Fruit fly (Drosophila melanogaster): ENCODE data around the gene EMC4.

Gene EMC4

dm6 chr3L:22890024-22890423 lies 22.0 kb upstream of the EMC4 start:
- TF ChIP-seq CG32121 (GFP tag; IDR thresholded peaks at IDR 0.05): no peak
- no peak for TF ChIP-seq CG14655 (GFP tag; optimal IDR thresholded peaks at IDR 0.05)

dm6 chr3L:22888591-22889258 lies 20.7 kb upstream of the EMC4 start:
- TF ChIP-seq CG8159 (tag; optimal IDR thresholded peaks at IDR 0.05) (no peak), Ets98B (GFP tag; IDR thresholded peaks at IDR 0.05) (no peak), Pif1A (GFP tag; optimal IDR thresholded peaks at IDR 0.05) (no peak), fd96Ca (GFP tag; IDR thresholded peaks at IDR 0.05) (no peak), CG4496 (GFP tag; IDR thresholded peaks at IDR 0.05) (no peak), CG34367 (tag; optimal IDR thresholded peaks at IDR 0.05) (no peak), D1 (tag; optimal IDR thresholded peaks at IDR 0.05) (no peak), CG12605 (GFP tag; IDR thresholded peaks at IDR 0.05) (no peak)

dm6 chr3L:22887677-22888076 lies 19.6 kb upstream of the EMC4 start:
- TF ChIP-seq CG34367 (tag; optimal IDR thresholded peaks at IDR 0.05) (no peak), EcR (GFP tag; optimal IDR thresholded peaks at IDR 0.05) (no peak), CG10348 (GFP tag; IDR thresholded peaks at IDR 0.05) (no peak), CG12605 (GFP tag; IDR thresholded peaks at IDR 0.05) (no peak), gl (tag; optimal IDR thresholded peaks at IDR 0.05) (no peak), CG9948 (tag; optimal IDR thresholded peaks at IDR 0.05) (no peak), Snoo (tag; optimal IDR thresholded peaks at IDR 0.05) (no peak), Pif1B (GFP tag; optimal IDR thresholded peaks at IDR 0.05) (no peak), Ets98B (GFP tag; IDR thresholded peaks at IDR 0.05) (no peak), CG13204 (GFP tag; optimal IDR thresholded peaks at IDR 0.05) (no peak), CG17806 (tag; optimal IDR thresholded peaks at IDR 0.05) (no peak), rn (GFP tag; IDR thresholded peaks at IDR 0.05) (no peak)

dm6 chr3L:22886939-22887338 lies 18.9 kb upstream of the EMC4 start:
- TF ChIP-seq EcR (GFP tag; optimal IDR thresholded peaks at IDR 0.05) (peak; percentile 47), CG4496 (GFP tag; IDR thresholded peaks at IDR 0.05) (no peak), Ets98B (GFP tag; IDR thresholded peaks at IDR 0.05) (no peak), CG34367 (tag; optimal IDR thresholded peaks at IDR 0.05) (no peak), Snoo (tag; optimal IDR thresholded peaks at IDR 0.05) (no peak), D1 (tag; optimal IDR thresholded peaks at IDR 0.05) (no peak), Pif1B (GFP tag; optimal IDR thresholded peaks at IDR 0.05) (no peak)

- no peak for TF ChIP-seq CG8159 (tag; optimal IDR thresholded peaks at IDR 0.05)
These were observed 17.8 kb upstream of the EMC4 start for dm6 chr3L:22885843-22886242.

dm6 chr3L:22884481-22884880 lies 16.4 kb upstream of the EMC4 start:
- TF ChIP-seq CG8159 (tag; optimal IDR thresholded peaks at IDR 0.05): no peak
- TF ChIP-seq CG32121 (GFP tag; IDR thresholded peaks at IDR 0.05): no peak
- no peak for TF ChIP-seq Snoo (tag; optimal IDR thresholded peaks at IDR 0.05)
- TF ChIP-seq Pif1A (GFP tag; optimal IDR thresholded peaks at IDR 0.05): no peak
- no peak for TF ChIP-seq CG14655 (GFP tag; optimal IDR thresholded peaks at IDR 0.05)
- no peak for TF ChIP-seq gl (tag; optimal IDR thresholded peaks at IDR 0.05)
- TF ChIP-seq CG4496 (GFP tag; IDR thresholded peaks at IDR 0.05): no peak
- no peak for TF ChIP-seq CG10348 (GFP tag; IDR thresholded peaks at IDR 0.05)
- no peak for TF ChIP-seq CG13204 (GFP tag; optimal IDR thresholded peaks at IDR 0.05)

dm6 chr3L:22883649-22884048 lies 15.6 kb upstream of the EMC4 start:
- no peak for TF ChIP-seq CG13204 (GFP tag; optimal IDR thresholded peaks at IDR 0.05)
- 0 out of 3 replicates have a peak, but pooled peaks have one; percentile 6 for TF ChIP-seq CG4496 (GFP tag; IDR thresholded peaks at IDR 0.05)

- no peak for TF ChIP-seq fd96Ca (GFP tag; IDR thresholded peaks at IDR 0.05)
- TF ChIP-seq D1 (tag; optimal IDR thresholded peaks at IDR 0.05): no peak
- TF ChIP-seq CG9948 (tag; optimal IDR thresholded peaks at IDR 0.05): no peak
- TF ChIP-seq Snoo (tag; optimal IDR thresholded peaks at IDR 0.05): no peak
- TF ChIP-seq CG10348 (GFP tag; IDR thresholded peaks at IDR 0.05): no peak
- no peak for TF ChIP-seq CG14655 (GFP tag; optimal IDR thresholded peaks at IDR 0.05)
- no peak for TF ChIP-seq CG13204 (GFP tag; optimal IDR thresholded peaks at IDR 0.05)
- no peak for TF ChIP-seq EcR (GFP tag; optimal IDR thresholded peaks at IDR 0.05)
- TF ChIP-seq CG8301 (tag; optimal IDR thresholded peaks at IDR 0.05): no peak
- no peak for TF ChIP-seq rn (GFP tag; IDR thresholded peaks at IDR 0.05)
- no peak for TF ChIP-seq CG15710 (tag; optimal IDR thresholded peaks at IDR 0.05)
- no peak for TF ChIP-seq CG12605 (GFP tag; IDR thresholded peaks at IDR 0.05)
- TF ChIP-seq Pif1A (GFP tag; optimal IDR thresholded peaks at IDR 0.05): no peak
- no peak for TF ChIP-seq CG17806 (tag; optimal IDR thresholded peaks at IDR 0.05)
- TF ChIP-seq CG8159 (tag; optimal IDR thresholded peaks at IDR 0.05): no peak
- TF ChIP-seq Ets98B (GFP tag; IDR thresholded peaks at IDR 0.05): no peak
These were observed 12.9 kb upstream of the EMC4 start, which contains the start of gene slif for dm6 chr3L:22880914-22881313. slif (plus strand) TSS chr3L:22881045.
